Fruit fly (Drosophila melanogaster) whole organism, wandering third instar larva: ENCODE results near the gene CG32248.

ENCODE experiments used
- Abd-B ChIP-seq: fragments of >200 bp; optimal IDR thresholded peaks from 2 replicates; lab custom pipeline; 2017; ENCODE audit warnings: missing biosample characterization, missing genetic modification characterization
- CG32264 ChIP-seq: fragments of 200-800 bp; sonication (Bioruptor generic); optimal IDR thresholded peaks from 2 replicates; lab custom pipeline; 2016; ENCODE audit warnings: missing biosample characterization, missing genetic modification characterization
- Dfd ChIP-seq: fragments of >200 bp; optimal IDR thresholded peaks from 2 replicates; lab custom pipeline; 2017; ENCODE audit warnings: missing biosample characterization, missing genetic modification characterization
- Hr78 ChIP-seq: fragments of >200 bp; optimal IDR thresholded peaks from 2 replicates; lab custom pipeline; 2017; ENCODE audit warnings: missing biosample characterization, missing genetic modification characterization
- OdsH ChIP-seq: fragments of 200-800 bp; sonication (Bioruptor generic); optimal IDR thresholded peaks from 2 replicates; lab custom pipeline; 2016; ENCODE audit warnings: missing biosample characterization, mild to moderate bottlenecking, missing genetic modification characterization
- br ChIP-seq: fragments of 200-800 bp; sonication (Bioruptor generic); optimal IDR thresholded peaks from 2 replicates; lab custom pipeline; 2016; ENCODE audit warnings: missing biosample characterization, missing genetic modification characterization
- brk ChIP-seq: fragments of 200-800 bp; sonication (Bioruptor generic); optimal IDR thresholded peaks from 2 replicates; lab custom pipeline; 2016; ENCODE audit warnings: missing biosample characterization, mild to moderate bottlenecking, missing genetic modification characterization
- dmrt93B ChIP-seq: fragments of 200-800 bp; sonication (Bioruptor generic); optimal IDR thresholded peaks from 2 replicates; lab custom pipeline; 2018; ENCODE audit warnings: missing biosample characterization, mild to moderate bottlenecking, missing genetic modification characterization
- h ChIP-seq: fragments of 200-800 bp; sonication (Bioruptor generic); optimal IDR thresholded peaks from 3 replicates; lab custom pipeline; 2016; ENCODE audit warnings: missing biosample characterization, mild to moderate bottlenecking, missing genetic modification characterization
- lola ChIP-seq: fragments of >200 bp; optimal IDR thresholded peaks from 2 replicates; lab custom pipeline; 2017; ENCODE audit warnings: missing biosample characterization, missing genetic modification characterization
- pan ChIP-seq: fragments of >200 bp; optimal IDR thresholded peaks from 2 replicates; lab custom pipeline; 2017
- psq ChIP-seq: fragments of 200-800 bp; sonication (Bioruptor generic); optimal IDR thresholded peaks from 3 replicates; lab custom pipeline; 2017; ENCODE audit warnings: missing biosample characterization, mild to moderate bottlenecking, missing genetic modification characterization, moderate library complexity
- woc ChIP-seq: sonication (Bioruptor generic); optimal IDR thresholded peaks from 2 replicates; lab custom pipeline; 2016; ENCODE audit warnings: missing biosample characterization, mild to moderate bottlenecking, missing genetic modification characterization

dm6 chr3L:4446273-4446672 is 25.3 kb upstream of the CG32248 start, which contains the start of gene CG12607:
- TF ChIP-seq brk (GFP tag; lab: Kevin White, UChicago) (no peak), woc (GFP tag; lab: Kevin White, UChicago) (no peak), OdsH (no peak), br (no peak), h (no peak), pan (no peak), CG32264 (no peak), lola (GFP tag; lab: Kevin White, UChicago) (no peak), psq (no peak), Hr78 (no peak), Dfd (GFP tag; lab: Kevin White, UChicago) (no peak), dmrt93B (GFP tag; lab: Kevin White, UChicago) (no peak), Abd-B (GFP tag; lab: Kevin White, UChicago) (no peak)
